Worm (Caenorhabditis elegans) whole organism, early embryonic: Measurements from ENCODE around the gene T09A5.14.

Source experiments
- B0310.2 ChIP-seq: sonication (generic microtip); optimal IDR thresholded peaks from 2 replicates; lab custom pipeline; 2016; ENCODE audit warnings: mild to moderate bottlenecking, missing genetic modification characterization, missing compliant biosample characterization
- F13C5.2 ChIP-seq: sonication (generic microtip); optimal IDR thresholded peaks from 2 replicates; lab custom pipeline; 2017; ENCODE audit warnings: mild to moderate bottlenecking, missing genetic modification characterization, inconsistent platforms, missing compliant biosample characterization
- ama-1 ChIP-seq: fragments of 150-350 bp; optimal IDR thresholded peaks from 2 replicates; lab custom pipeline; 2014
- ceh-13 ChIP-seq: fragments of 200-800 bp; sonication (Bioruptor generic); optimal IDR thresholded peaks from 2 replicates; lab custom pipeline; 2018; ENCODE audit warnings: mild to moderate bottlenecking, missing genetic modification characterization, missing compliant biosample characterization
- ceh-36 ChIP-seq: sonication (generic microtip); optimal IDR thresholded peaks from 2 replicates; lab custom pipeline; 2016; ENCODE audit warnings: missing genetic modification characterization, inconsistent platforms, missing compliant biosample characterization
- flt-1 ChIP-seq: fragments of 200-800 bp; sonication (Bioruptor generic); IDR thresholded peaks from 2 replicates; pipeline ENCODE4 v1.3.6; 2022; ENCODE audit warnings: missing genetic modification characterization, missing compliant biosample characterization
- hmbx-1 ChIP-seq: sonication (generic microtip); optimal IDR thresholded peaks from 2 replicates; lab custom pipeline; 2016; ENCODE audit warnings: mild to moderate bottlenecking, missing genetic modification characterization, missing compliant biosample characterization
- tra-4 ChIP-seq: sonication (generic microtip); optimal IDR thresholded peaks from 2 replicates; lab custom pipeline; 2017; ENCODE audit warnings: missing genetic modification characterization, missing compliant biosample characterization

DNA sequence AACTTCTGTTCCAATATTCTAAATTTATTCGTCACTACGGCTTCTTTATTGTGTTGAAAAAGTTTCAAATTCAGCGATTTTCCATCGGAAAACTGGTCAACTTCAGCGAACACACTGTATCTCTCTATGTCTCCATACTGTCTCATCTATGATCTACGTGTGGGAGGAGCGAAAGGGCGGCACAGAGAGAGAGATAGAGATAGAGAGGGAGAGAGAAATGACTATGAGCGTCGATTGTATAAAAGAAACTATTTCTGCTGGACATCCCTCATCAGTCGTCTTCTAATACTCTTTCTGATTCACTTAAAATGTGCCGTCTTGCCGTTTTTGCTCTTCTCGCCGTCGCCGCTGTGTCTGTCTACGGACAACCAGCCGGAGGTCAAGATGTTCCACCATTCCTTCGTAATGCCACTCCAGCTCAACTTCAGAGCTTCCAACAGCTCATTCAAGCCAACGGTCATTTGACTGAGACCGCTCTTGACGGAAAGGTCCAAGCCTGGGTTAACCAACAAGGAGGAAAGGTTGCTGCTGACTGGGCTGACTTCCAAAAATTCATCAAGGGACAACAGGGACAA, 41.7 kb upstream of the T09A5.14 start, which contains the start of gene srlf-1:
- no peak for TF ChIP-seq ceh-36 (tag; lab: Kevin White, UChicago)
- no peak for TF ChIP-seq tra-4 (tag; lab: Kevin White, UChicago)
- TF ChIP-seq ama-1 (lab: Kevin White, UChicago), result peak; percentile 68
- TF ChIP-seq F13C5.2 (tag; lab: Kevin White, UChicago), result no peak
- no peak for TF ChIP-seq B0310.2 (tag; lab: Kevin White, UChicago)
- TF ChIP-seq hmbx-1, result no peak
- no peak for TF ChIP-seq ceh-13 (GFP tag; lab: Kevin White, UChicago)
- no peak for TF ChIP-seq flt-1 (GFP tag; lab: Robert Waterston, UW)
